Worm (Caenorhabditis elegans) whole organism, young adult: ENCODE data around the gene B0284.3.

Experiments
- F22D6.2 ChIP-seq: sonication (generic microtip); optimal IDR thresholded peaks from 2 replicates; lab custom pipeline; 2016; ENCODE audit warnings: mild to moderate bottlenecking, missing genetic modification characterization, missing compliant biosample characterization
- K12H6.12 ChIP-seq: fragments of 200-800 bp; sonication (Bioruptor generic); optimal IDR thresholded peaks from 2 replicates; lab custom pipeline; 2018; ENCODE audit warnings: mild to moderate bottlenecking, missing genetic modification characterization, missing compliant biosample characterization
- ceh-100 ChIP-seq: fragments of 200-800 bp; sonication (Bioruptor generic); IDR thresholded peaks from 2 replicates; pipeline ENCODE4 v1.3.6; 2022; ENCODE audit warnings: missing genetic modification reagents, missing genetic modification characterization, missing compliant biosample characterization
- ceh-79 ChIP-seq: sonication (generic microtip); optimal IDR thresholded peaks from 2 replicates; lab custom pipeline; 2017; ENCODE audit warnings: mild to moderate bottlenecking, missing genetic modification characterization, missing compliant biosample characterization
- chd-7 ChIP-seq: sonication (generic microtip); optimal IDR thresholded peaks from 2 replicates; lab custom pipeline; 2016; ENCODE audit warnings: mild to moderate bottlenecking, missing genetic modification characterization, moderate library complexity, missing compliant biosample characterization
- die-1 ChIP-seq: sonication (generic microtip); optimal IDR thresholded peaks from 2 replicates; lab custom pipeline; 2016; ENCODE audit warnings: missing genotype, mild to moderate bottlenecking, missing genetic modification characterization, missing compliant biosample characterization
- dpl-1 ChIP-seq: fragments of 150-350 bp; optimal IDR thresholded peaks from 2 replicates; lab custom pipeline; 2014; ENCODE audit warnings: missing biosample characterization, missing genetic modification reagents, missing genetic modification characterization
- fkh-3 ChIP-seq: sonication (generic microtip); optimal IDR thresholded peaks from 2 replicates; lab custom pipeline; 2016; ENCODE audit warnings: mild to moderate bottlenecking, missing genetic modification characterization, missing compliant biosample characterization
- mes-4 ChIP-seq: sonication (generic microtip); optimal IDR thresholded peaks from 2 replicates; lab custom pipeline; 2016; ENCODE audit warnings: missing genotype, missing genetic modification characterization, missing compliant biosample characterization
- pbrm-1 ChIP-seq: fragments of 200-800 bp; sonication (Bioruptor generic); IDR thresholded peaks from 2 replicates; pipeline ENCODE4 v1.3.6; 2022; ENCODE audit warnings: missing genetic modification reagents, missing genetic modification characterization, missing compliant biosample characterization
- pha-4 ChIP-seq: fragments of 150-350 bp; sonication (generic microtip); optimal IDR thresholded peaks from 2 replicates; lab custom pipeline; 2014; ENCODE audit warnings: missing biosample characterization, missing genetic modification reagents, missing genetic modification characterization
- ztf-26 ChIP-seq: sonication (generic microtip); optimal IDR thresholded peaks from 2 replicates; lab custom pipeline; 2017; ENCODE audit warnings: missing genetic modification characterization, missing compliant biosample characterization

ce11 chrIII:4384487-4384886 lies 4.9 kb upstream of the B0284.3 start, which contains the start of gene pals-28:
- TF ChIP-seq ceh-79 (tag; lab: Kevin White, UChicago) (no peak), ztf-26 (no peak), F22D6.2 (tag; lab: Kevin White, UChicago) (no peak), chd-7 (no peak), ceh-100 (GFP tag; lab: Robert Waterston, UW) (no peak), die-1 (tag; lab: Kevin White, UChicago) (no peak), fkh-3 (tag; lab: Kevin White, UChicago) (no peak), dpl-1 (GFP tag; lab: Kevin White, UChicago) (no peak), K12H6.12 (tag; lab: Kevin White, UChicago) (no peak), pha-4 (no peak), mes-4 (no peak), pbrm-1 (no peak)
